Fruit fly (Drosophila melanogaster): ENCODE data around the gene Epg5.

DNA sequence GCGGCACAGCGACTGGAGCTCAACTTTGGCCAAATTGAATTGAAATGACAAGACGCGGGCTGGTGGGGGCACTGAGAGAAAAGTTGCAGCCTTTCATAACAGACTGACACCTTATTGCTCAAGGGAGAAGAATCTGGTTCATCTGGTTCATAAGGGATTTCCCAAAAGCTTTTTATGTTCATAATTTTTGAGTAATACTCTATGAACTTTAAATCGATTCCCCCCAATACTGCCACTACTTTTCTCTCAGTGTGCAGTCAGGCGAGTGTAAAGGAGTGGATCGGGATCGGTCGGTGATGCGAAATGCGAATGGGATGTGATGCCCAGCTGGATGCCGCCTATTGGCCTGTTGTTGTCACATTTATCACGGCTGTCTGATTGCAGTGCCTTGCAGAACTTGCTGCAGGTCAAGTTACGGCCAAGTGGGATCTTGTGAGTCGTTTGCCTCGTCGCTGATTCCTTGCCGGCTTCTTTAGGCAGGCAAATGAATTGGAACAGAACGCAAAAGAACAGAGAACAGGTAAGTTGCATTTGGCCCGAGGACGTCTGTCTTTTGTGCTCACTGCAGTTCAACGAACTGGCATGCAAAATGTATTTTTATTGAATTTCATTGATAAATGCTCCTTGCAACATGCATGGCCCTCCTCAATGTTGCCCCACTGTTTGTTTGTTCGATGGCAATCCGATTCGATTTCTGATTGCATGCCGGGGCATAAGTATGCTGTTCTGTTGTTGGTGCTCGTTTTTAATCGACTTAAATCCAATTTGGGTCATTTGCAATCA, 29.9 kb upstream of the Epg5 start:
- TF ChIP-seq CG8478 (optimal IDR thresholded peaks at IDR 0.05) (no peak), EcR (GFP tag; optimal IDR thresholded peaks at IDR 0.05) (peak in 1 of 2 experiments; percentile 65), psq (optimal IDR thresholded peaks at IDR 0.05) (no peak), usp (GFP tag; optimal IDR thresholded peaks at IDR 0.05) (no peak)
